Worm (Caenorhabditis elegans): ENCODE data around the gene C06C3.12.

ce11 chrII:9399746-9400145 lies 24.8 kb downstream of the C06C3.12 start, which contains the start of gene Y51B9A.7:
- no peak for TF ChIP-seq him-1 (tag; optimal IDR thresholded peaks at IDR 0.05)
- no peak for TF ChIP-seq dao-5 (tag; optimal IDR thresholded peaks at IDR 0.05)
- TF ChIP-seq W03F9.2 (tag; optimal IDR thresholded peaks at IDR 0.05), result no peak
